Worm (Caenorhabditis elegans) whole organism, L1 larva: Measurements from ENCODE around the gene fbxb-117.

ENCODE experiments used
- C34B4.2 ChIP-seq: sonication (generic microtip); optimal IDR thresholded peaks from 2 replicates; lab custom pipeline; 2017; ENCODE audit warnings: mild to moderate bottlenecking, missing genetic modification characterization, missing compliant biosample characterization
- aly-2 ChIP-seq: fragments of 150-350 bp; optimal IDR thresholded peaks from 2 replicates; lab custom pipeline; 2014; ENCODE audit warnings: missing biosample characterization, missing genetic modification characterization
- ama-1 ChIP-seq: fragments of 150-350 bp; optimal IDR thresholded peaks from 2 replicates; lab custom pipeline; 2014
- blmp-1 ChIP-seq: fragments of 150-350 bp; optimal IDR thresholded peaks from 2 replicates; lab custom pipeline; 2014; ENCODE audit warnings: missing biosample characterization, missing genetic modification characterization
- lin-13 ChIP-seq: fragments of 150-350 bp; optimal IDR thresholded peaks from 2 replicates; lab custom pipeline; 2014; ENCODE audit warnings: missing biosample characterization, missing genetic modification reagents, missing genetic modification characterization
- lin-39 ChIP-seq: fragments of 150-350 bp; optimal IDR thresholded peaks from 2 replicates; lab custom pipeline; 2014; ENCODE audit warnings: missing biosample characterization, missing genetic modification reagents, missing genetic modification characterization
- snpc-4 ChIP-seq: fragments of 150-350 bp; optimal IDR thresholded peaks from 2 replicates; lab custom pipeline; 2014; ENCODE audit warnings: missing biosample characterization, missing genetic modification characterization
- vab-15 ChIP-seq: sonication (generic microtip); optimal IDR thresholded peaks from 2 replicates; lab custom pipeline; 2017; ENCODE audit warnings: missing genotype, mild to moderate bottlenecking, missing genetic modification characterization, missing compliant biosample characterization
- zip-4 ChIP-seq: fragments of 200-800 bp; sonication (Bioruptor generic); optimal IDR thresholded peaks from 2 replicates; lab custom pipeline; 2018; ENCODE audit warnings: mild to moderate bottlenecking, missing genetic modification characterization, moderate library complexity, missing compliant biosample characterization

- no peak for TF ChIP-seq C34B4.2 (tag; lab: Kevin White, UChicago)
- TF ChIP-seq lin-13 (GFP tag; lab: Kevin White, UChicago): no peak
- no peak for TF ChIP-seq ama-1
- TF ChIP-seq vab-15 (tag; lab: Kevin White, UChicago): no peak
- TF ChIP-seq lin-39: no peak
- no peak for TF ChIP-seq aly-2 (tag; lab: Kevin White, UChicago)
- no peak for TF ChIP-seq snpc-4
- TF ChIP-seq zip-4 (GFP tag; lab: Kevin White, UChicago): no peak
- TF ChIP-seq blmp-1 (tag; lab: Kevin White, UChicago): no peak
These were observed 45.2 kb upstream of the fbxb-117 start, which contains the start of gene fbxb-2 for ce11 chrV:19237204-19237603.
